Fruit fly (Drosophila melanogaster) whole organism, embryonic: ENCODE data around the gene CG11263.
A peak's percentile ranks its signal among the peaks of the same experiment; 100 is the strongest.

Experiments used
- Abd-B ChIP-seq: fragments of 200-800 bp; sonication (Bioruptor generic); optimal IDR thresholded peaks from 2 replicates; lab custom pipeline; 2018; ENCODE audit warnings: missing biosample characterization, mild to moderate bottlenecking, missing genetic modification characterization, moderate library complexity
- Atf-2 ChIP-seq: fragments of 200-800 bp; sonication (Bioruptor generic); optimal IDR thresholded peaks from 2 replicates; lab custom pipeline; 2016; ENCODE audit warnings: missing biosample characterization, missing genetic modification characterization
- Bteb2 ChIP-seq: fragments of 200-800 bp; sonication (Bioruptor generic); optimal IDR thresholded peaks from 2 replicates; lab custom pipeline; 2016; ENCODE audit warnings: missing biosample characterization, missing genetic modification characterization
- CG15514 ChIP-seq: fragments of 200-800 bp; sonication (Bioruptor generic); optimal IDR thresholded peaks from 3 replicates; lab custom pipeline; 2017; ENCODE audit warnings: missing biosample characterization, missing genetic modification characterization, mild to moderate bottlenecking, moderate library complexity, missing genetic modification reagents
- CG15601 ChIP-seq: fragments of 200-800 bp; sonication (Bioruptor generic); optimal IDR thresholded peaks from 3 replicates; lab custom pipeline; 2019; ENCODE audit warnings: missing biosample characterization, mild to moderate bottlenecking, missing genetic modification characterization, moderate library complexity
- CG16815 ChIP-seq: fragments of 200-800 bp; sonication (Bioruptor generic); optimal IDR thresholded peaks from 3 replicates; lab custom pipeline; 2017; ENCODE audit warnings: missing biosample characterization, mild to moderate bottlenecking, missing genetic modification characterization
- CG17829 ChIP-seq: fragments of 200-800 bp; optimal IDR thresholded peaks from 2 replicates; lab custom pipeline; 2019; ENCODE audit warnings: missing biosample characterization, mild to moderate bottlenecking, missing genetic modification characterization, moderate library complexity
- CG2120 ChIP-seq: fragments of 200-800 bp; sonication (Bioruptor generic); optimal IDR thresholded peaks from 3 replicates; lab custom pipeline; 2016; ENCODE audit warnings: missing biosample characterization, missing genetic modification characterization
- CG31224 ChIP-seq: fragments of 200-800 bp; sonication (Bioruptor generic); IDR thresholded peaks from 2 replicates; pipeline ENCODE4 v1.3.6; 2022; ENCODE audit warnings: missing biosample characterization, missing genetic modification characterization
- CG3163 ChIP-seq: fragments of 200-800 bp; sonication (Bioruptor generic); optimal IDR thresholded peaks from 3 replicates; lab custom pipeline; 2016; ENCODE audit warnings: missing biosample characterization, missing genetic modification characterization
- CG33213 ChIP-seq: fragments of 200-800 bp; sonication (Bioruptor generic); optimal IDR thresholded peaks from 3 replicates; lab custom pipeline; 2016; ENCODE audit warnings: missing biosample characterization, missing genetic modification characterization
- CG3407 ChIP-seq: fragments of 200-800 bp; sonication (Bioruptor generic); optimal IDR thresholded peaks from 2 replicates; lab custom pipeline; 2018; ENCODE audit warnings: missing biosample characterization, mild to moderate bottlenecking, missing genetic modification characterization
- CG4282 ChIP-seq: fragments of 200-800 bp; sonication (Bioruptor generic); optimal IDR thresholded peaks from 2 replicates; lab custom pipeline; 2016; ENCODE audit warnings: missing biosample characterization, missing genetic modification characterization
- CG4617 ChIP-seq: fragments of 200-800 bp; sonication (Bioruptor generic); optimal IDR thresholded peaks from 3 replicates; lab custom pipeline; 2016; ENCODE audit warnings: missing biosample characterization, missing genetic modification characterization, borderline replicate concordance
- CG4730 ChIP-seq: fragments of 200-800 bp; sonication (Bioruptor generic); IDR thresholded peaks from 2 replicates; pipeline ENCODE4 v1.3.6; 2022; ENCODE audit warnings: missing biosample characterization, missing genetic modification characterization
- CG6854 ChIP-seq: fragments of 200-800 bp; sonication (Bioruptor generic); optimal IDR thresholded peaks from 3 replicates; lab custom pipeline; 2017; ENCODE audit warnings: missing biosample characterization, mild to moderate bottlenecking, missing genetic modification characterization
- CG7963 ChIP-seq: fragments of 200-800 bp; sonication (Bioruptor generic); IDR thresholded peaks from 3 replicates; pipeline ENCODE4 v1.3.6; 2022; ENCODE audit warnings: missing biosample characterization, missing genetic modification characterization; ENCODE audit not compliant: partially characterized antibody
- CG8924 ChIP-seq: fragments of 200-800 bp; optimal IDR thresholded peaks from 3 replicates; lab custom pipeline; 2019; ENCODE audit warnings: missing biosample characterization, mild to moderate bottlenecking, missing genetic modification characterization, moderate library complexity
- CG8944 ChIP-seq: fragments of 200-800 bp; sonication (Bioruptor generic); optimal IDR thresholded peaks from 3 replicates; lab custom pipeline; 2016; ENCODE audit warnings: missing biosample characterization, missing genetic modification characterization
- CG9932 ChIP-seq: fragments of 200-800 bp; sonication (Bioruptor generic); IDR thresholded peaks from 2 replicates; pipeline ENCODE4 v1.3.6; 2022; ENCODE audit warnings: missing biosample characterization, missing genetic modification characterization
- CTCF ChIP-seq: fragments of 200-800 bp; sonication (Bioruptor generic); optimal IDR thresholded peaks from 2 replicates; lab custom pipeline; 2017; ENCODE audit warnings: missing biosample characterization, mild to moderate bottlenecking, missing genetic modification characterization, moderate library complexity
- CoRest ChIP-seq: fragments of 200-800 bp; sonication (Bioruptor generic); optimal IDR thresholded peaks from 3 replicates; lab custom pipeline; 2018; ENCODE audit warnings: missing biosample characterization, mild to moderate bottlenecking, missing genetic modification characterization, moderate library complexity
- Dfd ChIP-seq, 2 experiments: fragments of >200 bp; optimal IDR thresholded peaks; 2 replicates each; lab custom pipeline; 2017; ENCODE audit warnings: missing biosample characterization in 2 of 2, missing genetic modification characterization in 2 of 2
- Dp ChIP-seq: fragments of 200-800 bp; sonication (Bioruptor generic); optimal IDR thresholded peaks from 2 replicates; lab custom pipeline; 2018; ENCODE audit warnings: missing biosample characterization, mild to moderate bottlenecking, missing genetic modification characterization, moderate library complexity
- E2f2 ChIP-seq: fragments of 200-800 bp; sonication (Bioruptor generic); IDR thresholded peaks from 2 replicates; pipeline ENCODE4 v1.3.6; 2022; ENCODE audit warnings: missing biosample characterization, missing genetic modification characterization
- Gug ChIP-seq: fragments of 200-800 bp; sonication (Bioruptor generic); IDR thresholded peaks from 4 replicates; pipeline ENCODE4 v1.3.6; 2022; ENCODE audit warnings: missing biosample characterization, missing genetic modification characterization
- Hand ChIP-seq: fragments of 200-800 bp; sonication (Bioruptor generic); optimal IDR thresholded peaks from 2 replicates; lab custom pipeline; 2017; ENCODE audit warnings: mild to moderate bottlenecking, missing biosample characterization, missing genetic modification reagents, missing genetic modification characterization
- MTF-1 ChIP-seq: fragments of 200-800 bp; sonication (Bioruptor generic); optimal IDR thresholded peaks from 2 replicates; lab custom pipeline; 2018; ENCODE audit warnings: missing biosample characterization, mild to moderate bottlenecking, missing genetic modification characterization, borderline replicate concordance
- Mad ChIP-seq: fragments of 200-800 bp; sonication (Bioruptor generic); optimal IDR thresholded peaks from 2 replicates; lab custom pipeline; 2016; ENCODE audit warnings: missing biosample characterization, missing genetic modification characterization
- Opbp ChIP-seq: fragments of 200-800 bp; sonication (Bioruptor generic); IDR thresholded peaks from 3 replicates; pipeline ENCODE4 v1.3.6; 2022; ENCODE audit warnings: missing biosample characterization, missing genetic modification characterization; ENCODE audit not compliant: partially characterized antibody
- Spps ChIP-seq: fragments of 200-800 bp; sonication (Bioruptor generic); optimal IDR thresholded peaks from 2 replicates; lab custom pipeline; 2018; ENCODE audit warnings: missing biosample characterization, mild to moderate bottlenecking, missing genetic modification characterization
- Vsx1 ChIP-seq: fragments of 200-800 bp; sonication (Bioruptor generic); optimal IDR thresholded peaks from 2 replicates; lab custom pipeline; 2017; ENCODE audit warnings: missing biosample characterization, mild to moderate bottlenecking, missing genetic modification characterization, missing genetic modification reagents
- Xrp1 ChIP-seq: fragments of 200-800 bp; sonication (Bioruptor generic); IDR thresholded peaks from 2 replicates; pipeline ENCODE4 v1.3.6; 2022; ENCODE audit warnings: missing biosample characterization, missing genetic modification characterization
- YL-1 ChIP-seq: fragments of 200-800 bp; sonication (Bioruptor generic); optimal IDR thresholded peaks from 3 replicates; lab custom pipeline; 2017; ENCODE audit warnings: missing biosample characterization, mild to moderate bottlenecking, missing genetic modification characterization
- corto ChIP-seq: fragments of 200-800 bp; sonication (Bioruptor generic); optimal IDR thresholded peaks from 2 replicates; lab custom pipeline; 2016; ENCODE audit warnings: missing biosample characterization, mild to moderate bottlenecking, missing genetic modification characterization, moderate library complexity
- dm ChIP-seq: fragments of 200-800 bp; sonication (Bioruptor generic); optimal IDR thresholded peaks from 3 replicates; lab custom pipeline; 2016; ENCODE audit warnings: missing biosample characterization, missing genetic modification characterization
- dpn ChIP-seq, 2 experiments: fragments of 200-800 bp; sonication (Bioruptor generic); optimal IDR thresholded peaks; 3 replicates each; lab custom pipeline; 2016; ENCODE audit warnings: missing biosample characterization in 2 of 2, missing genetic modification characterization in 2 of 2
- esg ChIP-seq: fragments of 200-800 bp; sonication (Bioruptor generic); conservative IDR thresholded peaks from 2 replicates; pipeline ENCODE4 v1.3.6; 2022; ENCODE audit warnings: missing biosample characterization, missing genetic modification characterization
- hb ChIP-seq: fragments of 200-800 bp; sonication (Bioruptor generic); IDR thresholded peaks from 3 replicates; pipeline ENCODE4 v1.3.6; 2022; ENCODE audit warnings: missing biosample characterization, missing genetic modification characterization; ENCODE audit not compliant: partially characterized antibody
- ind ChIP-seq: fragments of 200-800 bp; sonication (Bioruptor generic); optimal IDR thresholded peaks from 3 replicates; lab custom pipeline; 2016; ENCODE audit warnings: missing biosample characterization, missing genetic modification characterization
- insv ChIP-seq, 2 experiments: fragments of 200-800 bp; sonication (Bioruptor generic); optimal IDR thresholded peaks; 3 replicates each; lab custom pipeline; 2016 to 2018; ENCODE audit warnings: missing biosample characterization in 2 of 2, missing genetic modification characterization in 2 of 2
- lab ChIP-seq: fragments of 200-800 bp; sonication (Bioruptor generic); optimal IDR thresholded peaks from 3 replicates; lab custom pipeline; 2017; ENCODE audit warnings: missing biosample characterization, missing genetic modification characterization, mild to moderate bottlenecking, moderate library complexity, missing genetic modification reagents
- org-1 ChIP-seq: fragments of 200-800 bp; sonication (Bioruptor generic); optimal IDR thresholded peaks from 2 replicates; lab custom pipeline; 2017; ENCODE audit warnings: missing biosample characterization, missing genetic modification characterization
- pum ChIP-seq: fragments of 200-800 bp; sonication (Bioruptor generic); optimal IDR thresholded peaks from 2 replicates; lab custom pipeline; 2016; ENCODE audit warnings: missing biosample characterization, missing genetic modification characterization
- schlank ChIP-seq: fragments of 200-800 bp; sonication (Bioruptor generic); optimal IDR thresholded peaks from 2 replicates; lab custom pipeline; 2018; ENCODE audit warnings: missing biosample characterization, mild to moderate bottlenecking, missing genetic modification characterization
- shn ChIP-seq: fragments of 200-800 bp; sonication (Bioruptor generic); optimal IDR thresholded peaks from 3 replicates; lab custom pipeline; 2016; ENCODE audit warnings: missing biosample characterization, missing genetic modification characterization
- toy ChIP-seq: fragments of 200-800 bp; sonication (Bioruptor generic); IDR thresholded peaks from 2 replicates; pipeline ENCODE4 v1.3.6; 2022; ENCODE audit warnings: missing biosample characterization, missing genetic modification characterization
- vvl ChIP-seq: fragments of 200-800 bp; sonication (Bioruptor generic); IDR thresholded peaks from 2 replicates; pipeline ENCODE4 v1.3.6; 2022; ENCODE audit warnings: missing biosample characterization, missing genetic modification characterization
- zen ChIP-seq: fragments of 200-800 bp; sonication (Bioruptor generic); optimal IDR thresholded peaks from 3 replicates; lab custom pipeline; 2018; ENCODE audit warnings: missing biosample characterization, mild to moderate bottlenecking, missing genetic modification characterization, moderate library complexity

CG11263 gene

DNA sequence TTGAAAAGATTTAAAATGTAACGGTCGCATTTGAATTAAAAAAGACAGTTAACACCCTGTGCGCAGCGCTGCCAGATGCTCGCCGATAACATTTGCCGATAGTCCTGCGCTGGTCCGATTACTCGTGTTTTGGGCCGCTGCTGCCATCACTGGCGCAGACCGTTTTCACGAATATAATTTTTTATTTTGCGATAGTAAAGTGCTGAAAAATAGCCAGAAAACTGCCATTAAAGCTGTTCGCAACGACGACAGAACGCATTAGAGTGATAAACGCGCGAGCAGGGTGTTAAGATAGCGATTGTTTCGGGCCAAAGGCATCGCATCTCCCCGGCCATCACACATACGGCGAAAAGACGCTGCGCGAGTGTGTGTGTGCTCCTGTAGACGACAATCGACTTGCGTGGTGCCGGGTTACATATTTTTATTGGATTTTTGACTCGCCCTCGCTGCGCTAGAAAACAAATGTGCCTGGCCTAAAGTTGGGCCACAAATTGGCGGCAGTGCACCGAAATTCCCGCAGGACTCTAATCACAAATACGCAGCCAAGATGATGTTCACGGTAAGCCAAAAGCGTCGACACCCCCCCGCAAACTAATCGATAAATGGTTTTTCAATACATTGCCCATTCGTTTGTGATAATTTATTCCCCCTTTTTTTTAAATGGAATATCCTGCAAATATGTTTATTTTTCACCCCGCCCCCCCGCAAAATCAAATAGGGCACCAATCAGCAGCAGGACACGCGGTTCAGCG, 30.3 kb downstream of the CG11263 start, which contains the start of gene Srrm1 (continued):
- peak; percentile 65 for TF ChIP-seq CoRest (tag; lab: Kevin White, UChicago)
- peak; percentile 60 for TF ChIP-seq CG15601 (tag; lab: Kevin White, UChicago)
- TF ChIP-seq corto = no peak
- peak; percentile 38 for TF ChIP-seq pum (GFP tag; lab: Kevin White, UChicago)
- peak; percentile 31 for TF ChIP-seq zen (tag; lab: Kevin White, UChicago)
- TF ChIP-seq insv (GFP tag; optimal IDR thresholded peaks at IDR 0.05; lab: Kevin White, UChicago) = peak in 1 of 2 experiments; percentile 54
- TF ChIP-seq vvl (GFP tag; lab: Robert Waterston, UW) = peak; percentile 69
- TF ChIP-seq CG4617 (GFP tag; lab: Kevin White, UChicago) = peak; percentile 90
- peak; percentile 67 for TF ChIP-seq CTCF (GFP tag; lab: Kevin White, UChicago)
- TF ChIP-seq Mad (GFP tag; lab: Kevin White, UChicago) = peak; percentile 27
- TF ChIP-seq CG31224 (GFP tag; lab: Robert Waterston, UW) = no peak
- TF ChIP-seq esg = no peak
- no peak for TF ChIP-seq schlank (tag; lab: Kevin White, UChicago)
- peak; percentile 61 for TF ChIP-seq CG2120 (GFP tag; lab: Kevin White, UChicago)
- TF ChIP-seq dpn (GFP tag; optimal IDR thresholded peaks at IDR 0.05; lab: Kevin White, UChicago) = peak; percentile 49 to 60
- peak; percentile 93 for TF ChIP-seq Opbp (GFP tag; lab: Robert Waterston, UW)
- TF ChIP-seq Abd-B (GFP tag; lab: Kevin White, UChicago) = peak; percentile 23
- peak; percentile 38 for TF ChIP-seq CG3163 (GFP tag; lab: Kevin White, UChicago)
- TF ChIP-seq MTF-1 = no peak
- TF ChIP-seq CG3407 = no peak
- TF ChIP-seq CG17829 (tag; lab: Kevin White, UChicago) = peak; percentile 46
- TF ChIP-seq CG6854 (GFP tag; lab: Kevin White, UChicago) = no peak
- TF ChIP-seq toy (GFP tag; lab: Robert Waterston, UW) = no peak
- peak; percentile 46 for TF ChIP-seq CG4282 (GFP tag; lab: Kevin White, UChicago)
- no peak for TF ChIP-seq CG16815 (GFP tag; lab: Kevin White, UChicago)
- peak; percentile 55; the same call in 2 of the 4 replicates for TF ChIP-seq Gug (GFP tag; lab: Robert Waterston, UW)
- peak; percentile 34 for TF ChIP-seq CG8944 (GFP tag; lab: Kevin White, UChicago)
- TF ChIP-seq Spps (tag; lab: Kevin White, UChicago) = no peak
- TF ChIP-seq dm = peak; percentile 68
- TF ChIP-seq hb = peak; percentile 90
- peak; percentile 60 for TF ChIP-seq CG15514 (GFP tag; lab: Kevin White, UChicago)
- peak; percentile 17 for TF ChIP-seq Atf-2 (GFP tag; lab: Kevin White, UChicago)
- TF ChIP-seq Bteb2 (GFP tag; lab: Kevin White, UChicago) = peak; percentile 20
- 0 out of 2 replicates have a peak, but pooled peaks have one; percentile 10 for TF ChIP-seq Xrp1
- TF ChIP-seq CG9932 (GFP tag; lab: Robert Waterston, UW) = peak; percentile 71
- no peak for TF ChIP-seq Vsx1
- peak; percentile 86 for TF ChIP-seq YL-1 (GFP tag; lab: Kevin White, UChicago)
- TF ChIP-seq Hand (GFP tag; lab: Kevin White, UChicago) = no peak
- TF ChIP-seq Dfd (GFP tag; optimal IDR thresholded peaks at IDR 0.05; lab: Kevin White, UChicago) = no peak
- TF ChIP-seq lab = peak; percentile 35
- peak; percentile 41 for TF ChIP-seq ind
- peak; percentile 79 for TF ChIP-seq CG33213 (GFP tag; lab: Kevin White, UChicago)
- peak; percentile 45 for TF ChIP-seq shn (GFP tag; lab: Kevin White, UChicago)
- TF ChIP-seq CG8924 (tag; lab: Kevin White, UChicago) = no peak
- TF ChIP-seq org-1 = no peak
- peak; percentile 78 for TF ChIP-seq Dp (GFP tag; lab: Kevin White, UChicago)
- TF ChIP-seq CG7963 (GFP tag; lab: Robert Waterston, UW) = peak; percentile 86
- peak; percentile 79 for TF ChIP-seq E2f2 (GFP tag; lab: Robert Waterston, UW)
- TF ChIP-seq CG4730 (GFP tag; lab: Robert Waterston, UW) = no peak
